Worm (Caenorhabditis elegans) whole organism, L1 larva: ENCODE results near the gene F57G12.1.

Experiments used
- aly-2 ChIP-seq: fragments of 150-350 bp; optimal IDR thresholded peaks from 2 replicates; lab custom pipeline; 2014; ENCODE audit warnings: missing biosample characterization, missing genetic modification characterization
- efl-1 ChIP-seq, 4 experiments: fragments of 150-350 bp; optimal IDR thresholded peaks in 3 of 4; peaks in 1 of 4; 1 replicate in 1 of 4; 2 replicates in 3 of 4; lab custom pipeline; 2014; ENCODE audit warnings: missing biosample characterization in 2 of 4, missing genetic modification characterization in 2 of 4, missing genetic modification reagents in 2 of 4
- lin-13 ChIP-seq: fragments of 150-350 bp; optimal IDR thresholded peaks from 2 replicates; lab custom pipeline; 2014; ENCODE audit warnings: missing biosample characterization, missing genetic modification reagents, missing genetic modification characterization
- lin-35 ChIP-seq, 2 experiments: fragments of 150-350 bp; optimal IDR thresholded peaks; 2 replicates each; lab custom pipeline; 2014; ENCODE audit warnings: missing biosample characterization in 2 of 2, missing genetic modification characterization in 2 of 2, missing genetic modification reagents in 2 of 2
- nhr-77 ChIP-seq: fragments of 150-350 bp; optimal IDR thresholded peaks from 2 replicates; lab custom pipeline; 2014; ENCODE audit warnings: missing biosample characterization, missing genetic modification characterization
- nhr-90 ChIP-seq: sonication (generic microtip); optimal IDR thresholded peaks from 2 replicates; lab custom pipeline; 2016; ENCODE audit warnings: mild to moderate bottlenecking, missing genetic modification characterization, missing compliant biosample characterization; ENCODE audit not compliant: poor library complexity
- tlp-1 ChIP-seq: fragments of 150-350 bp; optimal IDR thresholded peaks from 2 replicates; lab custom pipeline; 2014; ENCODE audit warnings: missing biosample characterization, missing genetic modification characterization
- unc-62 ChIP-seq: fragments of 150-350 bp; optimal IDR thresholded peaks from 2 replicates; lab custom pipeline; 2014; ENCODE audit warnings: missing biosample characterization, missing genetic modification reagents, missing genetic modification characterization

- TF ChIP-seq efl-1 (optimal IDR thresholded peaks at IDR 0.05; lab: Kevin White, UChicago) = no peak
- TF ChIP-seq efl-1 (GFP tag; optimal IDR thresholded peaks at IDR 0.05 in 1 of 2; lab: Kevin White, UChicago) = no peak
- TF ChIP-seq aly-2 = no peak
- no peak for TF ChIP-seq tlp-1 (tag; lab: Kevin White, UChicago)
- TF ChIP-seq nhr-77 (tag; lab: Kevin White, UChicago) = no peak
- TF ChIP-seq lin-13 (GFP tag; lab: Kevin White, UChicago) = no peak
- no peak for TF ChIP-seq unc-62 (GFP tag; lab: Kevin White, UChicago)
- no peak for TF ChIP-seq nhr-90 (tag; lab: Kevin White, UChicago)
- no peak for TF ChIP-seq lin-35 (GFP tag; optimal IDR thresholded peaks at IDR 0.05; lab: Kevin White, UChicago)
These were observed 3.4 kb upstream of the F57G12.1 start for ce11 chrX:12174686-12175404.
